4 worm cellular contexts compared by ENCODE assay signal in the genomic region with DNA sequence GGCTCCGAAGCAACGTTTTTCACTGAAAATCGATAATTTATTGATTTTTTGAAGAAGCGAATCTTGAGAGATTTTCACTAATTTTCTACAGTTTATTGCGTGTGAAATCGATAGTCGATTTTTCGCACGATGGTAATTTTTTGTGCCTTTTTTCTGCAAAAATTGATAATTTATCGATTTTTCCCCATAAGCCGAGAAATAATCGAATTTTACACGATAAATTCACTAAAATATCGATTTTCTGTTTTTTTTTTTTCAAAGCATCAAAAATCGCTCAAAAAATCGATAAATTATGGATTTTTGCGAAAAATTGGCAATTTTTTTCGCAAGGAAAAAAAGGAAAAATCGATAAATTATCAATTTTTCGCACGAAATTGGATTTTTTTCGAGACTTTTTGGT.
TF ChIP-seq lines count a peak whose summit lies in the region.

No protein-coding gene starts in this region.

TF ChIP-seq in whole organism, L3 larva, 47 proteins besides CTCF, POLR2A, EP300 and RAD21:
- TF ChIP-seq ceh-28 (tag; optimal IDR thresholded peaks at IDR 0.05; lab: Kevin White, UChicago) (peak; percentile 81), nhr-76 (tag; optimal IDR thresholded peaks at IDR 0.05; lab: Kevin White, UChicago) (no peak)

TF ChIP-seq in whole organism, L4 larva, 104 proteins besides CTCF, POLR2A, EP300 and RAD21:
- TF ChIP-seq ceh-28 (tag; optimal IDR thresholded peaks at IDR 0.05; lab: Kevin White, UChicago) (peak; percentile 77), ama-1 (optimal IDR thresholded peaks at IDR 0.05; lab: Kevin White, UChicago) (no peak)
TF ChIP-seq in whole organism, L4 larva: peak in this region for 1.

TF ChIP-seq in whole organism, late embryonic, 69 proteins besides CTCF, POLR2A, EP300 and RAD21:
- TF ChIP-seq ceh-48 (tag; optimal IDR thresholded peaks at IDR 0.05; lab: Kevin White, UChicago) (peak; percentile 10), dmd-4 (tag; optimal IDR thresholded peaks at IDR 0.05; lab: Kevin White, UChicago; ENCODE audit: borderline replicate concordance) (no peak), ceh-31 (tag; optimal IDR thresholded peaks at IDR 0.05; lab: Kevin White, UChicago) (no peak)

TF ChIP-seq in whole organism, midembryonic, 9 proteins besides CTCF, POLR2A, EP300 and RAD21:
- TF ChIP-seq med-1 (GFP tag; optimal IDR thresholded peaks at IDR 0.05; lab: Kevin White, UChicago; ENCODE audit: insufficient read depth) (no peak), T22C8.4 (GFP tag; IDR thresholded peaks at IDR 0.05; lab: Robert Waterston, UW) (peak; percentile 67), ztf-29 (GFP tag; IDR thresholded peaks at IDR 0.05; lab: Robert Waterston, UW) (no peak)
